Fruit fly (Drosophila melanogaster): ENCODE results near the gene CG9004.

- TF ChIP-seq CG10669 (GFP tag; optimal IDR thresholded peaks at IDR 0.05), result peak; percentile 95
- peak; percentile 81 for TF ChIP-seq Sox102F (GFP tag; optimal IDR thresholded peaks at IDR 0.05)
- peak; percentile 95 for TF ChIP-seq OdsH (GFP tag; optimal IDR thresholded peaks at IDR 0.05)
- peak; percentile 95 for TF ChIP-seq svp (GFP tag)
Observed at dm6 chr3L:2417399-2418040, 44.0 kb downstream of the CG9004 start.

Measured in whole organism, prepupa.